Fruit fly (Drosophila melanogaster) whole organism, embryonic: ENCODE results near the gene Obp73a.
A peak's percentile ranks its signal among the peaks of the same experiment; 100 is the strongest.

ENCODE experiments used
- Ada2b ChIP-seq: fragments of 200-800 bp; sonication (Bioruptor generic); IDR thresholded peaks from 2 replicates; pipeline ENCODE4 v1.3.6; 2022; ENCODE audit warnings: missing biosample characterization, missing genetic modification characterization
- Asciz ChIP-seq: fragments of 200-800 bp; sonication (Bioruptor generic); optimal IDR thresholded peaks from 2 replicates; lab custom pipeline; 2017; ENCODE audit warnings: missing biosample characterization, mild to moderate bottlenecking, missing genetic modification characterization, missing genetic modification reagents
- B-H2 ChIP-seq: fragments of 200-800 bp; sonication (Bioruptor generic); optimal IDR thresholded peaks from 2 replicates; lab custom pipeline; 2018; ENCODE audit warnings: missing biosample characterization, mild to moderate bottlenecking, missing genetic modification characterization
- CG10147 ChIP-seq: fragments of 200-800 bp; sonication (Bioruptor generic); optimal IDR thresholded peaks from 2 replicates; lab custom pipeline; 2019; ENCODE audit warnings: missing biosample characterization, mild to moderate bottlenecking, missing genetic modification characterization, moderate library complexity
- CG11560 ChIP-seq: fragments of 200-800 bp; sonication (Bioruptor generic); IDR thresholded peaks from 3 replicates; pipeline ENCODE4 v1.3.6; 2022; ENCODE audit warnings: missing biosample characterization, missing genetic modification characterization
- CG12299 ChIP-seq: fragments of 200-800 bp; sonication (Bioruptor generic); optimal IDR thresholded peaks from 2 replicates; lab custom pipeline; 2018; ENCODE audit warnings: missing biosample characterization, mild to moderate bottlenecking, missing genetic modification characterization
- CG12769 ChIP-seq: fragments of 200-800 bp; sonication (Bioruptor generic); optimal IDR thresholded peaks from 2 replicates; lab custom pipeline; 2019; ENCODE audit warnings: missing biosample characterization, mild to moderate bottlenecking, missing genetic modification characterization, moderate library complexity
- CG13287 ChIP-seq: fragments of 200-800 bp; sonication (Bioruptor generic); IDR thresholded peaks from 2 replicates; pipeline ENCODE4 v1.3.6; 2022; ENCODE audit warnings: missing biosample characterization, missing genetic modification characterization; ENCODE audit not compliant: partially characterized antibody
- CG1602 ChIP-seq: fragments of 200-800 bp; sonication (Bioruptor generic); optimal IDR thresholded peaks from 3 replicates; lab custom pipeline; 2016; ENCODE audit warnings: missing biosample characterization, missing genetic modification characterization
- CG1832 ChIP-seq: fragments of 200-800 bp; sonication (Bioruptor generic); optimal IDR thresholded peaks from 2 replicates; lab custom pipeline; 2017; ENCODE audit warnings: missing biosample characterization, mild to moderate bottlenecking, missing genetic modification characterization, inconsistent platforms
- CG18619 ChIP-seq: fragments of 200-800 bp; sonication (Bioruptor generic); optimal IDR thresholded peaks from 3 replicates; lab custom pipeline; 2017; ENCODE audit warnings: missing biosample characterization, mild to moderate bottlenecking, missing genetic modification characterization
- CG3065 ChIP-seq: fragments of 200-800 bp; sonication (Bioruptor generic); optimal IDR thresholded peaks from 2 replicates; lab custom pipeline; 2016; ENCODE audit warnings: missing biosample characterization, missing genetic modification characterization
- CG32767 ChIP-seq: fragments of 200-800 bp; sonication (Bioruptor generic); IDR thresholded peaks from 2 replicates; pipeline ENCODE4 v1.3.6; 2022; ENCODE audit warnings: missing biosample characterization, missing genetic modification characterization
- CG3281 ChIP-seq: fragments of 200-800 bp; sonication (Bioruptor generic); optimal IDR thresholded peaks from 3 replicates; lab custom pipeline; 2017; ENCODE audit warnings: missing biosample characterization, mild to moderate bottlenecking, missing genetic modification characterization
- CG34422 ChIP-seq: fragments of 200-800 bp; sonication (Bioruptor generic); IDR thresholded peaks from 3 replicates; pipeline ENCODE4 v1.3.6; 2022; ENCODE audit warnings: missing biosample characterization, missing genetic modification characterization
- CG3726 ChIP-seq: fragments of 200-800 bp; sonication (Bioruptor generic); IDR thresholded peaks from 3 replicates; pipeline ENCODE4, ENCODE4 v1.3.6; 2022; ENCODE audit warnings: missing biosample characterization, missing genetic modification characterization
- CG8359 ChIP-seq: fragments of 200-800 bp; sonication (Bioruptor generic); optimal IDR thresholded peaks from 2 replicates; lab custom pipeline; 2017; ENCODE audit warnings: missing biosample characterization, mild to moderate bottlenecking, missing genetic modification characterization, borderline replicate concordance
- CG9437 ChIP-seq: fragments of 200-800 bp; sonication (Bioruptor generic); optimal IDR thresholded peaks from 2 replicates; lab custom pipeline; 2018; ENCODE audit warnings: missing biosample characterization, mild to moderate bottlenecking, missing genetic modification characterization
- CG9876 ChIP-seq: fragments of 200-800 bp; sonication (Bioruptor generic); optimal IDR thresholded peaks from 2 replicates; lab custom pipeline; 2016; ENCODE audit warnings: missing biosample characterization, missing genetic modification characterization
- CHES-1-like ChIP-seq: fragments of 200-800 bp; sonication (Bioruptor generic); optimal IDR thresholded peaks from 2 replicates; lab custom pipeline; 2016; ENCODE audit warnings: missing biosample characterization, missing genetic modification characterization
- Chrac-16 ChIP-seq: fragments of 200-800 bp; sonication (Bioruptor generic); optimal IDR thresholded peaks from 3 replicates; lab custom pipeline; 2016; ENCODE audit warnings: missing biosample characterization, missing genetic modification characterization
- D19B ChIP-seq: fragments of 200-800 bp; sonication (Bioruptor generic); optimal IDR thresholded peaks from 2 replicates; lab custom pipeline; 2017; ENCODE audit warnings: missing biosample characterization, mild to moderate bottlenecking, missing genetic modification characterization
- Dfd ChIP-seq, 2 experiments: fragments of >200 bp; optimal IDR thresholded peaks; 2 replicates each; lab custom pipeline; 2017; ENCODE audit warnings: missing biosample characterization in 2 of 2, missing genetic modification characterization in 2 of 2
- Dip2 ChIP-seq: fragments of 200-800 bp; sonication (Bioruptor generic); IDR thresholded peaks from 2 replicates; pipeline ENCODE4 v1.3.6; 2022; ENCODE audit warnings: missing biosample characterization, missing genetic modification characterization
- Dp ChIP-seq: fragments of 200-800 bp; sonication (Bioruptor generic); optimal IDR thresholded peaks from 2 replicates; lab custom pipeline; 2018; ENCODE audit warnings: missing biosample characterization, mild to moderate bottlenecking, missing genetic modification characterization, moderate library complexity
- ERR ChIP-seq: fragments of 200-800 bp; sonication (Bioruptor generic); optimal IDR thresholded peaks from 2 replicates; lab custom pipeline; 2016; ENCODE audit warnings: missing biosample characterization, missing genetic modification characterization
- H15 ChIP-seq: fragments of 200-800 bp; sonication (Bioruptor generic); IDR thresholded peaks from 3 replicates; pipeline ENCODE4 v1.3.6; 2022; ENCODE audit warnings: missing biosample characterization, missing genetic modification characterization
- H2.0 ChIP-seq: fragments of 200-800 bp; sonication (Bioruptor generic); IDR thresholded peaks from 2 replicates; pipeline ENCODE4 v1.3.6; 2022; ENCODE audit warnings: missing biosample characterization, missing genetic modification characterization
- Hey ChIP-seq: fragments of 200-800 bp; sonication (Bioruptor generic); optimal IDR thresholded peaks from 3 replicates; lab custom pipeline; 2018; ENCODE audit warnings: missing biosample characterization, mild to moderate bottlenecking, missing genetic modification characterization
- Hr39 ChIP-seq: fragments of >200 bp; optimal IDR thresholded peaks from 2 replicates; lab custom pipeline; 2017
- Max ChIP-seq: fragments of 200-800 bp; sonication (Bioruptor generic); optimal IDR thresholded peaks from 2 replicates; lab custom pipeline; 2016; ENCODE audit warnings: missing biosample characterization, mild to moderate bottlenecking, missing genetic modification characterization
- Mrtf ChIP-seq: fragments of 200-800 bp; sonication (Bioruptor generic); IDR thresholded peaks from 3 replicates; pipeline ENCODE4 v1.3.6; 2022; ENCODE audit warnings: missing biosample characterization, missing genetic modification characterization
- Sox100B ChIP-seq: fragments of 200-800 bp; sonication (Bioruptor generic); optimal IDR thresholded peaks from 3 replicates; lab custom pipeline; 2018; ENCODE audit warnings: missing biosample characterization, mild to moderate bottlenecking, missing genetic modification characterization
- Xrp1 ChIP-seq: fragments of 200-800 bp; sonication (Bioruptor generic); IDR thresholded peaks from 2 replicates; pipeline ENCODE4 v1.3.6; 2022; ENCODE audit warnings: missing biosample characterization, missing genetic modification characterization
- ash1 ChIP-seq: fragments of 200-800 bp; sonication (Bioruptor generic); optimal IDR thresholded peaks from 2 replicates; lab custom pipeline; 2018; ENCODE audit warnings: missing biosample characterization, mild to moderate bottlenecking, missing genetic modification characterization
- cad ChIP-seq: fragments of >200 bp; optimal IDR thresholded peaks from 2 replicates; lab custom pipeline; 2017; ENCODE audit warnings: missing biosample characterization, missing genetic modification characterization
- chm ChIP-seq: fragments of 200-800 bp; sonication (Bioruptor generic); IDR thresholded peaks from 2 replicates; pipeline ENCODE4 v1.3.6; 2022; ENCODE audit warnings: missing biosample characterization, missing genetic modification characterization
- dan ChIP-seq: fragments of 200-800 bp; sonication (Bioruptor generic); IDR thresholded peaks from 2 replicates; pipeline ENCODE4 v1.3.6; 2022; ENCODE audit warnings: missing biosample characterization, missing genetic modification characterization
- dpn ChIP-seq, 2 experiments: fragments of 200-800 bp; sonication (Bioruptor generic); optimal IDR thresholded peaks; 3 replicates each; lab custom pipeline; 2016; ENCODE audit warnings: missing biosample characterization in 2 of 2, missing genetic modification characterization in 2 of 2
- grau ChIP-seq: fragments of 200-800 bp; optimal IDR thresholded peaks from 3 replicates; lab custom pipeline; 2019; ENCODE audit warnings: missing biosample characterization, mild to moderate bottlenecking, missing genetic modification characterization, moderate library complexity
- gt ChIP-seq: fragments of 200-800 bp; sonication (Bioruptor generic); IDR thresholded peaks from 2 replicates; pipeline ENCODE4 v1.3.6; 2022; ENCODE audit warnings: missing biosample characterization, missing genetic modification characterization
- nerfin-2 ChIP-seq: fragments of 200-800 bp; sonication (Bioruptor generic); IDR thresholded peaks from 2 replicates; pipeline ENCODE4 v1.3.6; 2022; ENCODE audit warnings: missing biosample characterization, missing genetic modification characterization; ENCODE audit not compliant: partially characterized antibody
- repo ChIP-seq: fragments of 200-800 bp; sonication (Bioruptor generic); optimal IDR thresholded peaks from 2 replicates; lab custom pipeline; 2016; ENCODE audit warnings: missing biosample characterization, missing genetic modification characterization
- ro ChIP-seq: fragments of 200-800 bp; sonication (Bioruptor generic); IDR thresholded peaks from 2 replicates; pipeline ENCODE4 v1.3.6; 2022; ENCODE audit warnings: missing biosample characterization, missing genetic modification characterization
- schlank ChIP-seq: fragments of 200-800 bp; sonication (Bioruptor generic); optimal IDR thresholded peaks from 2 replicates; lab custom pipeline; 2018; ENCODE audit warnings: missing biosample characterization, mild to moderate bottlenecking, missing genetic modification characterization
- sob ChIP-seq: fragments of 200-800 bp; sonication (Bioruptor generic); IDR thresholded peaks from 2 replicates; pipeline ENCODE4 v1.3.6; 2022; ENCODE audit warnings: missing biosample characterization, missing genetic modification characterization
- tna ChIP-seq: fragments of 200-800 bp; sonication (Bioruptor generic); IDR thresholded peaks from 2 replicates; pipeline ENCODE4 v1.3.6; 2022; ENCODE audit warnings: missing biosample characterization, missing genetic modification characterization; ENCODE audit not compliant: partially characterized antibody
- unc-4 ChIP-seq: fragments of 200-800 bp; sonication (Bioruptor generic); IDR thresholded peaks from 2 replicates; pipeline ENCODE4 v1.3.6; 2022; ENCODE audit warnings: missing biosample characterization, missing genetic modification characterization; ENCODE audit not compliant: partially characterized antibody
- wdn ChIP-seq: fragments of 200-800 bp; sonication (Bioruptor generic); IDR thresholded peaks from 2 replicates; pipeline ENCODE4 v1.3.6; 2022; ENCODE audit warnings: missing biosample characterization, missing genetic modification characterization
- zf30C ChIP-seq: fragments of 200-800 bp; sonication (Bioruptor generic); optimal IDR thresholded peaks from 3 replicates; lab custom pipeline; 2018; ENCODE audit warnings: missing biosample characterization, mild to moderate bottlenecking, missing genetic modification characterization

Gene Obp73a

dm6 chr3L:17003251-17004171 is 59.4 kb downstream of the Obp73a start (continued):
- TF ChIP-seq CG3281 (GFP tag; lab: Kevin White, UChicago) (peak; percentile 44), nerfin-2 (GFP tag; lab: Robert Waterston, UW) (no peak), ro (GFP tag; lab: Robert Waterston, UW) (no peak), CG18619 (GFP tag; lab: Kevin White, UChicago) (no peak), CG1832 (GFP tag; lab: Kevin White, UChicago) (no peak), Mrtf (GFP tag; lab: Robert Waterston, UW) (0 out of 3 replicates have a peak, but pooled peaks have one; percentile 26), repo (GFP tag; lab: Kevin White, UChicago) (no peak), D19B (GFP tag; lab: Kevin White, UChicago) (peak; percentile 40), dpn (GFP tag; optimal IDR thresholded peaks at IDR 0.05; lab: Kevin White, UChicago) (no peak), CG11560 (tag; lab: Robert Waterston, UW) (no peak), Xrp1 (GFP tag; lab: Robert Waterston, UW) (peak; percentile 28), B-H2 (GFP tag; lab: Kevin White, UChicago) (no peak), CG12299 (peak; percentile 11), H2.0 (GFP tag; lab: Robert Waterston, UW) (no peak), ERR (no peak), CG8359 (peak; percentile 33), Chrac-16 (no peak), CHES-1-like (GFP tag; lab: Kevin White, UChicago) (no peak), CG10147 (GFP tag; lab: Kevin White, UChicago) (peak; percentile 42), CG9876 (GFP tag; lab: Kevin White, UChicago) (no peak), schlank (tag; lab: Kevin White, UChicago) (peak; percentile 7), grau (tag; lab: Kevin White, UChicago) (peak; percentile 14), CG34422 (GFP tag; lab: Robert Waterston, UW) (no peak), Asciz (GFP tag; lab: Kevin White, UChicago) (no peak), CG32767 (GFP tag; lab: Robert Waterston, UW) (no peak), CG9437 (no peak), Max (GFP tag; lab: Kevin White, UChicago) (no peak), Hr39 (lab: Kevin White, UChicago) (no peak), cad (GFP tag; lab: Kevin White, UChicago) (no peak), wdn (GFP tag; lab: Robert Waterston, UW) (no peak), CG3065 (GFP tag; lab: Kevin White, UChicago) (no peak), zf30C (GFP tag; lab: Kevin White, UChicago) (no peak), CG1602 (GFP tag; lab: Kevin White, UChicago) (no peak), CG12769 (peak; percentile 77), CG3726 (GFP tag; lab: Robert Waterston, UW) (0 out of 3 replicates have a peak, but pooled peaks have one; percentile 48), unc-4 (GFP tag; lab: Robert Waterston, UW) (no peak), Dip2 (GFP tag; lab: Robert Waterston, UW) (no peak), gt (GFP tag; lab: Robert Waterston, UW) (no peak), Sox100B (GFP tag; lab: Kevin White, UChicago) (no peak), Hey (tag; lab: Kevin White, UChicago) (peak; percentile 69), chm (GFP tag; lab: Robert Waterston, UW) (0 out of 2 replicates have a peak, but pooled peaks have one; percentile 19), Dp (GFP tag; lab: Kevin White, UChicago) (no peak), Ada2b (GFP tag; lab: Robert Waterston, UW) (no peak), Dfd (GFP tag; optimal IDR thresholded peaks at IDR 0.05; lab: Kevin White, UChicago) (no peak), H15 (GFP tag; lab: Robert Waterston, UW) (0 out of 3 replicates have a peak, but pooled peaks have one; percentile 28), ash1 (GFP tag; lab: Kevin White, UChicago) (no peak), tna (no peak), dan (no peak), CG13287 (GFP tag; lab: Robert Waterston, UW) (no peak), sob (0 out of 2 replicates have a peak, but pooled peaks have one; percentile 8)
